Fruit fly (Drosophila melanogaster): ENCODE data around the gene CG15478.

CG15478 gene

DNA sequence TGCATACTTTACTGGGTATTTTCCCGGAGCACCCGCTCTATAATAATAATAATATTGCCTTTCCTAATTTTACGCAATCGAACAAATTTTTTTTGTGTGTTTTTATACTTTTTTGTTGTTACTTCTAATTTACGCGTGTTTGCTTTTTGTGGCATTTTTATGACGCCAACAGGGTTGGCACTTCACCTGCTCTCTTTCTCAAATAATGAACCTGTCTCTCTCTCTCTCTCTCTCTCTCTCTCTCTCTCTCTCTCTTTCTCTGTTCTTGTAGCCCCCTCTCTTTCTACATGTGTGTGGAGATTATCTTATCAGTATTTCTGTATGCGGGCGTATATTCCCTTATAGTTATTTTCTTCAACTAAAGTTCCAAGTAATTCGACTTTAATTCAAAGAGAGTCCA, 27.0 kb downstream of the CG15478 start (continued):
- TF ChIP-seq esg (GFP tag; conservative IDR thresholded peaks at IDR 0.05) (no peak), ftz-f1 (GFP tag; optimal IDR thresholded peaks at IDR 0.05) (no peak), CG2712 (tag; optimal IDR thresholded peaks at IDR 0.05) (peak; percentile 34), Gsc (GFP tag; IDR thresholded peaks at IDR 0.05) (no peak), CG31388 (GFP tag; optimal IDR thresholded peaks at IDR 0.05) (no peak), p53 (GFP tag; optimal IDR thresholded peaks at IDR 0.05) (no peak), Dll (GFP tag; IDR thresholded peaks at IDR 0.05; ENCODE audit: partially characterized antibody) (no peak), NFAT (GFP tag; IDR thresholded peaks at IDR 0.05) (no peak), CG2678 (tag; optimal IDR thresholded peaks at IDR 0.05) (no peak), Elba2 (GFP tag; optimal IDR thresholded peaks at IDR 0.05) (no peak), CG33213 (GFP tag; optimal IDR thresholded peaks at IDR 0.05) (peak; percentile 18), CG17829 (tag; optimal IDR thresholded peaks at IDR 0.05) (no peak), ro (GFP tag; IDR thresholded peaks at IDR 0.05) (no peak), ash1 (GFP tag; optimal IDR thresholded peaks at IDR 0.05) (peak; percentile 26), fd102C (GFP tag; optimal IDR thresholded peaks at IDR 0.05) (no peak), chif (GFP tag; optimal IDR thresholded peaks at IDR 0.05) (no peak), slp2 (GFP tag; optimal IDR thresholded peaks at IDR 0.05) (no peak), oc (tag; optimal IDR thresholded peaks at IDR 0.05) (no peak), knrl (GFP tag; IDR thresholded peaks at IDR 0.05; ENCODE audit: partially characterized antibody) (no peak), Camta (GFP tag; optimal IDR thresholded peaks at IDR 0.05) (no peak), hkb (optimal IDR thresholded peaks at IDR 0.05) (no peak), hkb (GFP tag; IDR thresholded peaks at IDR 0.05) (peak; percentile 54; the same call in 1 of the 2 replicates), CG3838 (GFP tag; optimal IDR thresholded peaks at IDR 0.05) (peak; percentile 14), CG4404 (GFP tag; IDR thresholded peaks at IDR 0.05) (no peak), row (GFP tag; IDR thresholded peaks at IDR 0.05) (peak; percentile 29; the same call in 1 of the 3 replicates), CG4854 (GFP tag; optimal IDR thresholded peaks at IDR 0.05) (peak; percentile 33), CG14710 (tag; optimal IDR thresholded peaks at IDR 0.05) (peak; percentile 15), CG10147 (GFP tag; optimal IDR thresholded peaks at IDR 0.05) (peak; percentile 45), CG17385 (GFP tag; optimal IDR thresholded peaks at IDR 0.05) (peak; percentile 72), CG30431 (GFP tag; optimal IDR thresholded peaks at IDR 0.05) (no peak), gem (tag; optimal IDR thresholded peaks at IDR 0.05) (no peak), Lhr (GFP tag; optimal IDR thresholded peaks at IDR 0.05) (no peak), CG12104 (GFP tag; optimal IDR thresholded peaks at IDR 0.05) (peak; percentile 51), CG10321 (GFP tag; IDR thresholded peaks at IDR 0.05) (no peak), CG9817 (tag; optimal IDR thresholded peaks at IDR 0.05) (no peak), Hmr (GFP tag; optimal IDR thresholded peaks at IDR 0.05) (no peak), twi (tag; optimal IDR thresholded peaks at IDR 0.05) (no peak), CkIIα-i1 (GFP tag; IDR thresholded peaks at IDR 0.05) (no peak), CG30403 (GFP tag; optimal IDR thresholded peaks at IDR 0.05) (no peak), Trl (optimal IDR thresholded peaks at IDR 0.05) (peak; percentile 75 to 97), Trl (GFP tag; optimal IDR thresholded peaks at IDR 0.05) (peak; percentile 32), ci (GFP tag; IDR thresholded peaks at IDR 0.05) (peak; percentile 61; the same call in 1 of the 3 replicates), onecut (GFP tag; IDR thresholded peaks at IDR 0.05) (peak; percentile 64; the same call in 1 of the 2 replicates), CG12071 (GFP tag; optimal IDR thresholded peaks at IDR 0.05) (peak; percentile 79), CG7745 (tag; optimal IDR thresholded peaks at IDR 0.05) (no peak), CG10543 (GFP tag; optimal IDR thresholded peaks at IDR 0.05) (peak; percentile 57), Atf6 (GFP tag; IDR thresholded peaks at IDR 0.05) (peak; percentile 87), CG9932 (GFP tag; IDR thresholded peaks at IDR 0.05) (peak; percentile 36), CG10462 (GFP tag; optimal IDR thresholded peaks at IDR 0.05) (no peak), ATbp (GFP tag; optimal IDR thresholded peaks at IDR 0.05) (peak; percentile 85), tna (GFP tag; IDR thresholded peaks at IDR 0.05; ENCODE audit: partially characterized antibody) (no peak), toy (GFP tag; IDR thresholded peaks at IDR 0.05) (0 out of 2 replicates have a peak, but pooled peaks have one; percentile 23)

All from whole organism, embryonic.